Worm (Caenorhabditis elegans): ENCODE measurements around the gene F23A7.4.

F23A7.4 gene

DNA sequence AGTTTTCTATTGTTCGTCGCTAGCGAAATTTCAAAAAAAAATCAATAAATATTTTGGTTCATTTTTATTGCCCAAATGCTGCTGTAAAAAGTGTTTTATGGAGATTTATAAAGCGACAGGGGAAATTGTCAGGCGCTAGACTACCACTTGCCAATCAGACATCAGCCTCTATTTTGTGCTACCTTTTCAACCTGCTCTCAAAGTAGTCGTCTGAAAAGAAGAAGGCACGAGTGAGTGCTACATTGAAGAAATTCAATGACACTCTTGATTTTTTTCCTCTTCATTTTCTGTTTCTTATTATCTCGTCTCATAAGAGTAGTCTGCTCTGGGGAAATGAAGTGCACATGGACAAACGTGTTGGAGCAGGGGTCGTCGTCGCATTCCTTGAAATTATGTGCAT is 6.5 kb upstream of the F23A7.4 start (continued):
- TF ChIP-seq lir-3 (tag; optimal IDR thresholded peaks at IDR 0.05): no peak
- TF ChIP-seq nhr-111 (GFP tag; optimal IDR thresholded peaks at IDR 0.05): no peak
- peak; percentile 90 for TF ChIP-seq nhr-102 (tag; optimal IDR thresholded peaks at IDR 0.05)
- no peak for TF ChIP-seq dmd-8 (GFP tag; IDR thresholded peaks at IDR 0.05)
- TF ChIP-seq nhr-6 (tag; optimal IDR thresholded peaks at IDR 0.05): peak; percentile 35
- no peak for TF ChIP-seq D1046.2 (GFP tag; IDR thresholded peaks at IDR 0.05)
- TF ChIP-seq T20F7.1 (GFP tag; optimal IDR thresholded peaks at IDR 0.05): peak; percentile 81
- TF ChIP-seq gei-8 (GFP tag; optimal IDR thresholded peaks at IDR 0.05): no peak
- TF ChIP-seq skn-1 (tag; optimal IDR thresholded peaks at IDR 0.05): no peak
- peak; percentile 73 for TF ChIP-seq T26A8.4 (GFP tag; IDR thresholded peaks at IDR 0.05)
- peak in 1 of 2 experiments; percentile 35 for TF ChIP-seq hif-1 (tag; optimal IDR thresholded peaks at IDR 0.05)
- no peak for TF ChIP-seq egl-27 (tag; optimal IDR thresholded peaks at IDR 0.05)
- TF ChIP-seq ZK337.2 (GFP tag; IDR thresholded peaks at IDR 0.05): no peak
- no peak for TF ChIP-seq ceh-82 (tag; optimal IDR thresholded peaks at IDR 0.05)
- TF ChIP-seq zip-2 (tag; optimal IDR thresholded peaks at IDR 0.05): peak; percentile 33
- peak; percentile 87 for TF ChIP-seq F37D6.2 (tag; optimal IDR thresholded peaks at IDR 0.05)
- TF ChIP-seq jun-1 (tag; optimal IDR thresholded peaks at IDR 0.05): peak; percentile 67
- peak; percentile 51 for TF ChIP-seq nhr-11 (tag; optimal IDR thresholded peaks at IDR 0.05)
- TF ChIP-seq lin-39 (tag; optimal IDR thresholded peaks at IDR 0.05): no peak
- TF ChIP-seq Y75B8A.6 (GFP tag; IDR thresholded peaks at IDR 0.05): no peak
- peak; percentile 91 for TF ChIP-seq rbr-2 (tag; optimal IDR thresholded peaks at IDR 0.05)
- TF ChIP-seq unc-39 (tag; optimal IDR thresholded peaks at IDR 0.05): no peak
- no peak for TF ChIP-seq ceh-62 (tag; optimal IDR thresholded peaks at IDR 0.05)
- TF ChIP-seq dmd-9 (GFP tag; IDR thresholded peaks at IDR 0.05): no peak
- peak; percentile 36 for TF ChIP-seq spr-3 (GFP tag; optimal IDR thresholded peaks at IDR 0.05)
- peak; percentile 39 to 83 for TF ChIP-seq lsy-2 (tag; optimal IDR thresholded peaks at IDR 0.05)
- 0 out of 2 replicates have a peak, but pooled peaks have one; percentile 22 for TF ChIP-seq ctbp-1 (GFP tag; IDR thresholded peaks at IDR 0.05)
- peak in 1 of 2 experiments; percentile 29 for TF ChIP-seq mdl-1 (tag; optimal IDR thresholded peaks at IDR 0.05)
- no peak for TF ChIP-seq F44E2.7 (GFP tag; IDR thresholded peaks at IDR 0.05)
- TF ChIP-seq Y105C5A.15 (GFP tag; IDR thresholded peaks at IDR 0.05): no peak
- no peak for TF ChIP-seq R02D3.7 (tag; optimal IDR thresholded peaks at IDR 0.05)
- no peak for TF ChIP-seq cey-2 (tag; optimal IDR thresholded peaks at IDR 0.05; ENCODE audit: borderline replicate concordance, insufficient read depth)
- peak; percentile 69 for TF ChIP-seq duxl-1 (tag; optimal IDR thresholded peaks at IDR 0.05; ENCODE audit: poor library complexity)
- TF ChIP-seq pqm-1 (tag; optimal IDR thresholded peaks at IDR 0.05): no peak
- no peak for TF ChIP-seq madf-5 (GFP tag; IDR thresholded peaks at IDR 0.05)
- peak; percentile 41; the same call in 1 of the 2 replicates for TF ChIP-seq pha-4 (GFP tag; IDR thresholded peaks at IDR 0.05)
- no peak for TF ChIP-seq pha-4 (tag; optimal IDR thresholded peaks at IDR 0.05)
- no peak for TF ChIP-seq tra-1 (GFP tag; IDR thresholded peaks at IDR 0.05)
- TF ChIP-seq unc-62 (GFP tag; optimal IDR thresholded peaks at IDR 0.05 in 1 of 2): no peak
- TF ChIP-seq unc-62 (tag; optimal IDR thresholded peaks at IDR 0.05): no peak
- TF ChIP-seq mxl-3 (GFP tag; optimal IDR thresholded peaks at IDR 0.05): peak; percentile 23
- no peak for TF ChIP-seq daf-8 (GFP tag; IDR thresholded peaks at IDR 0.05)
- TF ChIP-seq php-3 (GFP tag; IDR thresholded peaks at IDR 0.05): peak; percentile 53; the same call in 1 of the 2 replicates
- no peak for TF ChIP-seq ceh-32 (tag; optimal IDR thresholded peaks at IDR 0.05; ENCODE audit: poor library complexity)
- peak; percentile 72 for TF ChIP-seq hlh-30 (tag; optimal IDR thresholded peaks at IDR 0.05; ENCODE audit: insufficient read depth)
- TF ChIP-seq Y5F2A.4 (GFP tag; optimal IDR thresholded peaks at IDR 0.05): no peak
- TF ChIP-seq mep-1 (tag; optimal IDR thresholded peaks at IDR 0.05): peak; percentile 89
- TF ChIP-seq dmd-6 (GFP tag; IDR thresholded peaks at IDR 0.05): peak; percentile 59
- TF ChIP-seq vab-7 (GFP tag; IDR thresholded peaks at IDR 0.05): peak; percentile 31; the same call in 1 of the 2 replicates
- TF ChIP-seq mdt-29 (GFP tag; IDR thresholded peaks at IDR 0.05): no peak
- TF ChIP-seq lim-7 (GFP tag; IDR thresholded peaks at IDR 0.05): no peak
- TF ChIP-seq zip-11 (GFP tag; IDR thresholded peaks at IDR 0.05): no peak

All from whole organism, L4 larva.